Worm (Caenorhabditis elegans) whole organism, young adult: Measurements from ENCODE around the gene bgnt-1.4.

ENCODE experiments used
- F39B2.1 ChIP-seq: fragments of 200-800 bp; sonication (Bioruptor generic); IDR thresholded peaks from 2 replicates; pipeline ENCODE4 v1.3.6; 2022; ENCODE audit warnings: missing genetic modification reagents, missing genetic modification characterization, missing compliant biosample characterization
- F49E8.2 ChIP-seq: sonication (generic microtip); optimal IDR thresholded peaks from 3 replicates; lab custom pipeline; 2017; ENCODE audit warnings: missing genetic modification characterization, mild to moderate bottlenecking, missing compliant biosample characterization, antibody characterized with exemption, moderate library complexity; ENCODE audit not compliant: insufficient read depth
- ceh-27 ChIP-seq: fragments of 200-800 bp; sonication (Bioruptor generic); optimal IDR thresholded peaks from 2 replicates; lab custom pipeline; 2018; ENCODE audit warnings: mild to moderate bottlenecking, missing genetic modification characterization, moderate library complexity, missing compliant biosample characterization
- ceh-40 ChIP-seq: fragments of 200-800 bp; sonication (Bioruptor generic); IDR thresholded peaks from 2 replicates; pipeline ENCODE4 v1.3.6; 2022; ENCODE audit warnings: missing genetic modification characterization, missing compliant biosample characterization
- chd-7 ChIP-seq: sonication (generic microtip); optimal IDR thresholded peaks from 2 replicates; lab custom pipeline; 2016; ENCODE audit warnings: mild to moderate bottlenecking, missing genetic modification characterization, moderate library complexity, missing compliant biosample characterization
- ets-4 ChIP-seq: fragments of 200-800 bp; sonication (Bioruptor generic); optimal IDR thresholded peaks from 2 replicates; lab custom pipeline; 2018; ENCODE audit warnings: mild to moderate bottlenecking, missing genetic modification characterization, missing compliant biosample characterization
- hlh-26 ChIP-seq: fragments of 200-800 bp; sonication (Bioruptor generic); conservative IDR thresholded peaks from 2 replicates; pipeline ENCODE4 v1.3.6; 2022; ENCODE audit warnings: missing genetic modification reagents, missing genetic modification characterization, missing compliant biosample characterization
- let-526 ChIP-seq: fragments of 200-800 bp; sonication (Bioruptor generic); IDR thresholded peaks from 2 replicates; pipeline ENCODE4 v1.3.6; 2022; ENCODE audit warnings: missing genetic modification reagents, missing genetic modification characterization, missing compliant biosample characterization
- lin-40 ChIP-seq: sonication (generic microtip); optimal IDR thresholded peaks from 2 replicates; lab custom pipeline; 2016; ENCODE audit warnings: missing genetic modification characterization, mild to moderate bottlenecking, missing compliant biosample characterization, missing genotype, missing genetic modification reagents
- rcor-1 ChIP-seq: fragments of 200-800 bp; sonication (Bioruptor generic); IDR thresholded peaks from 2 replicates; pipeline ENCODE4 v1.3.6; 2022; ENCODE audit warnings: missing genetic modification reagents, missing genetic modification characterization, missing compliant biosample characterization
- sptf-2 ChIP-seq: fragments of 200-800 bp; sonication (Bioruptor generic); optimal IDR thresholded peaks from 2 replicates; lab custom pipeline; 2018; ENCODE audit warnings: mild to moderate bottlenecking, missing genetic modification characterization, missing compliant biosample characterization
- tbx-9 ChIP-seq: sonication (generic microtip); optimal IDR thresholded peaks from 2 replicates; lab custom pipeline; 2016; ENCODE audit warnings: borderline replicate concordance, missing genetic modification characterization, inconsistent platforms, missing compliant biosample characterization
- unc-62 ChIP-seq: fragments of 150-350 bp; optimal IDR thresholded peaks from 2 replicates; lab custom pipeline; 2014; ENCODE audit warnings: missing biosample characterization, missing genetic modification reagents, missing genetic modification characterization
- zim-3 ChIP-seq: sonication (generic microtip); optimal IDR thresholded peaks from 2 replicates; lab custom pipeline; 2017; ENCODE audit warnings: mild to moderate bottlenecking, missing genetic modification characterization, moderate library complexity, missing compliant biosample characterization

ce11 chrV:4788823-4789222 lies 28.0 kb downstream of the bgnt-1.4 start, which contains the start of gene R02F11.10:
- TF ChIP-seq ets-4 (GFP tag; lab: Kevin White, UChicago) (no peak), chd-7 (tag; lab: Kevin White, UChicago) (no peak), rcor-1 (GFP tag; lab: Robert Waterston, UW) (no peak), lin-40 (no peak), tbx-9 (tag; lab: Kevin White, UChicago) (no peak), sptf-2 (GFP tag; lab: Kevin White, UChicago) (no peak), let-526 (no peak), F39B2.1 (no peak), F49E8.2 (tag; lab: Kevin White, UChicago) (no peak), hlh-26 (no peak), ceh-40 (GFP tag; lab: Robert Waterston, UW) (no peak), zim-3 (tag; lab: Kevin White, UChicago) (no peak), ceh-27 (GFP tag; lab: Kevin White, UChicago) (no peak), unc-62 (GFP tag; lab: Kevin White, UChicago) (no peak)
